Fruit fly (Drosophila melanogaster): Measurements from ENCODE around the gene tal-3A.
A peak's percentile ranks its signal among the peaks of the same experiment; 100 is the strongest.

Gene tal-3A

dm6 chr3R:13779241-13779683 is 33.6 kb upstream of the tal-3A start, which contains the start of the genes CG42375 and CG9288 (continued):
- TF ChIP-seq Hmx (GFP tag; optimal IDR thresholded peaks at IDR 0.05) (peak; percentile 73), Sin3A (optimal IDR thresholded peaks at IDR 0.05) (no peak), crol (GFP tag; IDR thresholded peaks at IDR 0.05) (no peak), CG5245 (GFP tag; optimal IDR thresholded peaks at IDR 0.05) (peak; percentile 53), CG1792 (GFP tag; optimal IDR thresholded peaks at IDR 0.05) (peak; percentile 61), sc (optimal IDR thresholded peaks at IDR 0.05) (no peak), sc (GFP tag; optimal IDR thresholded peaks at IDR 0.05) (no peak), ssp (GFP tag; IDR thresholded peaks at IDR 0.05) (no peak), NC2β (GFP tag; optimal IDR thresholded peaks at IDR 0.05) (peak; percentile 68), CG8478 (optimal IDR thresholded peaks at IDR 0.05) (no peak), CG8765 (GFP tag; IDR thresholded peaks at IDR 0.05) (no peak), Kr (GFP tag; optimal IDR thresholded peaks at IDR 0.05) (no peak), CG17568 (GFP tag; optimal IDR thresholded peaks at IDR 0.05) (no peak), Dad (GFP tag; optimal IDR thresholded peaks at IDR 0.05) (peak; percentile 60), hkb (optimal IDR thresholded peaks at IDR 0.05) (no peak), hkb (GFP tag; IDR thresholded peaks at IDR 0.05) (peak; percentile 81), CG17912 (GFP tag; optimal IDR thresholded peaks at IDR 0.05) (no peak), CG9876 (GFP tag; optimal IDR thresholded peaks at IDR 0.05) (no peak), Dek (tag; optimal IDR thresholded peaks at IDR 0.05) (peak; percentile 18), lbe (GFP tag; optimal IDR thresholded peaks at IDR 0.05) (no peak), Spps (tag; optimal IDR thresholded peaks at IDR 0.05) (peak; percentile 53), CG12769 (tag; optimal IDR thresholded peaks at IDR 0.05) (no peak), NFAT (GFP tag; IDR thresholded peaks at IDR 0.05) (no peak), CG13424 (tag; optimal IDR thresholded peaks at IDR 0.05) (peak; percentile 14), repo (GFP tag; optimal IDR thresholded peaks at IDR 0.05) (no peak), D (optimal IDR thresholded peaks at IDR 0.05) (no peak), D (GFP tag; optimal IDR thresholded peaks at IDR 0.05) (peak; percentile 43), Dfd (GFP tag; optimal IDR thresholded peaks at IDR 0.05) (no peak), C15 (GFP tag; IDR thresholded peaks at IDR 0.05) (no peak), H15 (GFP tag; IDR thresholded peaks at IDR 0.05) (no peak), vvl (GFP tag; IDR thresholded peaks at IDR 0.05) (peak; percentile 68), CG11560 (tag; IDR thresholded peaks at IDR 0.05) (no peak), CG5180 (GFP tag; optimal IDR thresholded peaks at IDR 0.05) (peak; percentile 37), trem (tag; optimal IDR thresholded peaks at IDR 0.05) (peak; percentile 59), CG4707 (GFP tag; optimal IDR thresholded peaks at IDR 0.05) (no peak), Dp (GFP tag; optimal IDR thresholded peaks at IDR 0.05) (peak; percentile 27), ttk (GFP tag; IDR thresholded peaks at IDR 0.05) (peak; percentile 18; the same call in 1 of the 2 replicates), cato (GFP tag; optimal IDR thresholded peaks at IDR 0.05; ENCODE audit: borderline replicate concordance) (no peak), HLH3B (GFP tag; IDR thresholded peaks at IDR 0.05) (peak; percentile 81), Ptx1 (GFP tag; IDR thresholded peaks at IDR 0.05) (peak; percentile 72), CG4328 (GFP tag; optimal IDR thresholded peaks at IDR 0.05) (no peak), Sox102F (GFP tag; optimal IDR thresholded peaks at IDR 0.05) (peak; percentile 19), croc (GFP tag; conservative IDR thresholded peaks at IDR 0.05) (peak; percentile 74), CG10274 (GFP tag; optimal IDR thresholded peaks at IDR 0.05) (no peak), E2f1 (GFP tag; IDR thresholded peaks at IDR 0.05) (peak; percentile 84), chif (GFP tag; optimal IDR thresholded peaks at IDR 0.05) (peak in 1 of 2 experiments; percentile 58), CG6654 (GFP tag; optimal IDR thresholded peaks at IDR 0.05) (peak; percentile 41), CHES-1-like (GFP tag; optimal IDR thresholded peaks at IDR 0.05) (no peak), CG8281 (tag; optimal IDR thresholded peaks at IDR 0.05) (no peak), MTF-1 (GFP tag; optimal IDR thresholded peaks at IDR 0.05; ENCODE audit: borderline replicate concordance) (no peak), Sox100B (GFP tag; optimal IDR thresholded peaks at IDR 0.05) (peak; percentile 77), TFAM (GFP tag; optimal IDR thresholded peaks at IDR 0.05) (no peak), exex (tag; optimal IDR thresholded peaks at IDR 0.05) (peak; percentile 0)

All from whole organism, embryonic.